Worm (Caenorhabditis elegans): ENCODE results near the gene clec-181.

Gene clec-181

DNA sequence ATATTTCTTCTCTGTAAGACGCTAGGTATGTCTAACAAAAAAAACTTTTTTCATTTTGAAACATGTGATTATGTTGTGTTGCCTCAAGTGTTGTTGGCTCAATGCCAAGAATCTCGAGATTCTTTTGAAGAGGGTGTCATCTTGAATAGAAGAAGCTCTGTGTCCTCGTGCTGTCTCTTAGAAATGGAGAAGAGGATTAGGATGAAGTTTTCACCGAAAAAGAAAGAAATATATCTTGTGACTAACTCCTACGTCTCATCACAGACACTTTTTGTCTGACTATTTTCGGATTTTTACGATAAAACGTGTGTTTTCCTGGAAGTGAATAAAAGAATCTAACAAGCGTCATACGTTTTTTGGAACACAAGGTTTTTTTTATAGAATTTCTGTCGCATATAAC is 8.3 kb upstream of the clec-181 start (continued):
- TF ChIP-seq ztf-11 (tag; optimal IDR thresholded peaks at IDR 0.05) (no peak), tlp-1 (tag; optimal IDR thresholded peaks at IDR 0.05) (no peak), unc-98 (GFP tag; IDR thresholded peaks at IDR 0.05) (no peak)

DNA sequence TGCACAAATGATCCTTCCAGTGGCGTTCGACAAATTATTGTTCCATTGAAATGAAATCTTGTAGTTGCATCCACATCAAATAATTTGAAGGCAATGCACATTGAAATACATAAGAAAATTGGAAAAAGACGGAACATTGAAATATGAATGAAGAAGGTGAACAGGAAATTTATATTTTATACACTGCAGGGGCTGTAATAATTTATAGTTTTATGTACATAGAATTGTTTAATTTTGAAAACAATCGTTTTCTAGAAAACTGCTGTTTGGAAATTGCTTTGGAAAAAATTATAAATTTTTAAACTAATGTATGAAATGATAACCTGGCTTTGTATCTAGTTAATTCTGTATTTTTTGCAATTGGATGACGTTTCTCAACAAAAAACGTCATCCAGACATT is 550 bp upstream of the clec-181 start, which contains the start of gene Y59H11AR.3:
TSS of gene Y59H11AR.3 (minus strand) at position 101 of the 400 bp plus-strand sequence.
- TF ChIP-seq pag-3 (tag; optimal IDR thresholded peaks at IDR 0.05; ENCODE audit: borderline replicate concordance, insufficient read depth) (no peak), nhr-47 (tag; optimal IDR thresholded peaks at IDR 0.05) (no peak), fkh-10 (GFP tag; optimal IDR thresholded peaks at IDR 0.05) (no peak)

- TF ChIP-seq ceh-63 (GFP tag; optimal IDR thresholded peaks at IDR 0.05) (no peak), dpl-1 (GFP tag; optimal IDR thresholded peaks at IDR 0.05) (peak in 1 of 3 experiments; percentile 21), fkh-10 (GFP tag; optimal IDR thresholded peaks at IDR 0.05) (no peak), lin-14 (GFP tag; optimal IDR thresholded peaks at IDR 0.05) (peak; percentile 62), snu-23 (GFP tag; optimal IDR thresholded peaks at IDR 0.05) (peak; percentile 48), rnt-1 (tag; optimal IDR thresholded peaks at IDR 0.05) (peak; percentile 38), unc-30 (tag; optimal IDR thresholded peaks at IDR 0.05) (no peak), ceh-82 (tag; optimal IDR thresholded peaks at IDR 0.05) (peak in 2 of 3 experiments; percentile 3 to 39), ceh-88 (GFP tag; IDR thresholded peaks at IDR 0.05) (no peak), sox-4 (tag; optimal IDR thresholded peaks at IDR 0.05) (no peak), mdl-1 (tag; optimal IDR thresholded peaks at IDR 0.05) (peak in 1 of 2 experiments; percentile 4), nhr-71 (tag; optimal IDR thresholded peaks at IDR 0.05) (peak; percentile 40), isw-1 (GFP tag; IDR thresholded peaks at IDR 0.05) (no peak), efl-1 (optimal IDR thresholded peaks at IDR 0.05) (peak; percentile 63 to 82), efl-1 (GFP tag; optimal IDR thresholded peaks at IDR 0.05 in 1 of 2) (peak in 1 of 2 experiments; percentile 12), egl-13 (tag; optimal IDR thresholded peaks at IDR 0.05) (no peak), sptf-1 (tag; optimal IDR thresholded peaks at IDR 0.05) (no peak), lin-35 (GFP tag; optimal IDR thresholded peaks at IDR 0.05) (peak; percentile 2 to 36), nhr-76 (tag; optimal IDR thresholded peaks at IDR 0.05) (no peak), jun-1 (tag; optimal IDR thresholded peaks at IDR 0.05) (no peak), blmp-1 (tag; optimal IDR thresholded peaks at IDR 0.05) (peak; percentile 86), lir-3 (tag; optimal IDR thresholded peaks at IDR 0.05; ENCODE audit: poor library complexity) (peak; percentile 0), mep-1 (tag; optimal IDR thresholded peaks at IDR 0.05) (peak; percentile 58), aly-2 (tag; optimal IDR thresholded peaks at IDR 0.05) (no peak), hlh-4 (tag; optimal IDR thresholded peaks at IDR 0.05) (no peak), efl-3 (GFP tag; optimal IDR thresholded peaks at IDR 0.05) (no peak), nhr-20 (tag; optimal IDR thresholded peaks at IDR 0.05) (no peak), grh-1 (GFP tag; IDR thresholded peaks at IDR 0.05) (no peak), pax-3 (tag; optimal IDR thresholded peaks at IDR 0.05) (no peak), xbp-1 (tag; optimal IDR thresholded peaks at IDR 0.05) (no peak), ama-1 (optimal IDR thresholded peaks at IDR 0.05) (no peak), sup-37 (GFP tag; optimal IDR thresholded peaks at IDR 0.05) (no peak), mab-9 (GFP tag; IDR thresholded peaks at IDR 0.05) (no peak), lsy-2 (tag; optimal IDR thresholded peaks at IDR 0.05) (peak; percentile 29 to 58), nhr-85 (tag) (peak; percentile 19), lin-13 (GFP tag; optimal IDR thresholded peaks at IDR 0.05) (no peak), ets-5 (GFP tag; IDR thresholded peaks at IDR 0.05) (no peak), nhr-47 (tag; optimal IDR thresholded peaks at IDR 0.05) (peak; percentile 10), swsn-7 (tag; optimal IDR thresholded peaks at IDR 0.05) (peak; percentile 14)
Observed at ce11 chrIV:8597504-8597903, 1.6 kb downstream of the clec-181 start.
